Worm (Caenorhabditis elegans) whole organism, L4/young adult: ENCODE data around the gene gmpr-1.

Experiments
- W03F9.2 ChIP-seq: fragments of 150-350 bp; optimal IDR thresholded peaks from 2 replicates; lab custom pipeline; 2014; ENCODE audit warnings: missing biosample characterization, missing genetic modification characterization
- dao-5 ChIP-seq: sonication (generic microtip); optimal IDR thresholded peaks from 2 replicates; lab custom pipeline; 2016; ENCODE audit warnings: missing genotype, missing genetic modification characterization, moderate library complexity, missing compliant biosample characterization
- him-1 ChIP-seq: sonication (generic microtip); optimal IDR thresholded peaks from 2 replicates; lab custom pipeline; 2016; ENCODE audit warnings: missing genotype, missing genetic modification reagents, missing genetic modification characterization, missing compliant biosample characterization

ce11 chrV:4398127-4398526, 26.9 kb upstream of the gmpr-1 start:
- no peak for TF ChIP-seq him-1
- TF ChIP-seq dao-5 (tag; lab: Kevin White, UChicago), result no peak
- no peak for TF ChIP-seq W03F9.2 (tag; lab: Kevin White, UChicago)
